Fruit fly (Drosophila melanogaster): ENCODE results near the gene Or10a.

Gene Or10a

DNA sequence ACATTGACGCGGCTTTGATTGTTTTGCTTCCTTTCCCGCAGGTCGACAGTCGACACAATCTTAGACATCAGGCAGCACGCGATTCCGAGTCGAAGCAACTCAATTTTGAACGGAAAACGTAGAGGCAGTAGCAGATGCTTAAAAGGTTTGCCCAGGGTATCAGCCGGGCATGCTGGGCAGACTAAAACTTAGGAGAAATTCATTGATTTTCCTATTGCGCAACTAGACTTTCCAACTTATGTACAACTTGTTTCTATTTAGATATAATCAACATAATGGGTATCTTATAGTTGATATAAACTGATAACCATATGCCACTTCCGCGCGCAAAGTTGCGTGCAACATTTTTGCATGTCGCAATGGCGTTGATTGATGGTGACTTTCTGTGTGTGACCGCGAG is 49.5 kb upstream of the Or10a start (continued):
- TF ChIP-seq CG14050 (GFP tag; IDR thresholded peaks at IDR 0.05): peak; percentile 17; the same call in 1 of the 3 replicates
- no peak for TF ChIP-seq Fer1 (GFP tag; optimal IDR thresholded peaks at IDR 0.05)
- 0 out of 2 replicates have a peak, but pooled peaks have one; percentile 28 for TF ChIP-seq CG14441 (GFP tag; IDR thresholded peaks at IDR 0.05)
- TF ChIP-seq CG17359 (tag; optimal IDR thresholded peaks at IDR 0.05): peak; percentile 27
- no peak for TF ChIP-seq CG9797 (GFP tag; optimal IDR thresholded peaks at IDR 0.05)
- TF ChIP-seq CG6272 (GFP tag; IDR thresholded peaks at IDR 0.05): no peak
- peak; percentile 32 for TF ChIP-seq sens (GFP tag)
- 0 out of 2 replicates have a peak, but pooled peaks have one; percentile 23 for TF ChIP-seq CG32772 (GFP tag; IDR thresholded peaks at IDR 0.05)
- TF ChIP-seq tgo (GFP tag; IDR thresholded peaks at IDR 0.05): peak; percentile 35; the same call in 1 of the 3 replicates
- TF ChIP-seq Rfx (GFP tag; IDR thresholded peaks at IDR 0.05): peak; percentile 55; the same call in 1 of the 2 replicates
- TF ChIP-seq CG10431 (GFP tag; optimal IDR thresholded peaks at IDR 0.05): no peak
- no peak for TF ChIP-seq eve (GFP tag; optimal IDR thresholded peaks at IDR 0.05)
- TF ChIP-seq Med (GFP tag): peak; percentile 81
- 0 out of 3 replicates have a peak, but pooled peaks have one; percentile 28 for TF ChIP-seq CG6175 (GFP tag; IDR thresholded peaks at IDR 0.05)
- TF ChIP-seq Sox102F (GFP tag; optimal IDR thresholded peaks at IDR 0.05): peak; percentile 25
- TF ChIP-seq CG14710 (tag; optimal IDR thresholded peaks at IDR 0.05): no peak
- no peak for TF ChIP-seq CG12299 (tag; optimal IDR thresholded peaks at IDR 0.05)
- peak; percentile 14 for TF ChIP-seq CG7839 (tag; optimal IDR thresholded peaks at IDR 0.05)
- 0 out of 2 replicates have a peak, but pooled peaks have one; percentile 22 for TF ChIP-seq Ada2b (GFP tag; IDR thresholded peaks at IDR 0.05)
- TF ChIP-seq pan (optimal IDR thresholded peaks at IDR 0.05): no peak
- peak in 1 of 2 experiments; percentile 52 for TF ChIP-seq pan (GFP tag; optimal IDR thresholded peaks at IDR 0.05 in 1 of 2, IDR thresholded peaks at IDR 0.05 in 1 of 2)
- TF ChIP-seq tap (tag; optimal IDR thresholded peaks at IDR 0.05): no peak
- TF ChIP-seq ci (GFP tag; IDR thresholded peaks at IDR 0.05): peak; percentile 62; the same call in 2 of the 3 replicates
- peak; percentile 48; the same call in 2 of the 3 replicates for TF ChIP-seq dysf (GFP tag; IDR thresholded peaks at IDR 0.05)
- peak; percentile 45; the same call in 1 of the 2 replicates for TF ChIP-seq CG11247 (GFP tag; IDR thresholded peaks at IDR 0.05)
- TF ChIP-seq CG11504 (tag; optimal IDR thresholded peaks at IDR 0.05): peak; percentile 46
- peak; percentile 2 for TF ChIP-seq Hmr (GFP tag; optimal IDR thresholded peaks at IDR 0.05)
- no peak for TF ChIP-seq exex (tag; optimal IDR thresholded peaks at IDR 0.05)
- TF ChIP-seq Awh (GFP tag; IDR thresholded peaks at IDR 0.05): 0 out of 2 replicates have a peak, but pooled peaks have one; percentile 12
- TF ChIP-seq lilli (GFP tag; optimal IDR thresholded peaks at IDR 0.05): peak; percentile 22
- no peak for TF ChIP-seq Six4 (GFP tag; optimal IDR thresholded peaks at IDR 0.05)
- TF ChIP-seq ab (GFP tag; optimal IDR thresholded peaks at IDR 0.05): no peak
- TF ChIP-seq CG32532 (GFP tag; IDR thresholded peaks at IDR 0.05): 0 out of 2 replicates have a peak, but pooled peaks have one; percentile 44
- TF ChIP-seq CG2678 (tag; optimal IDR thresholded peaks at IDR 0.05): peak; percentile 14
- no peak for TF ChIP-seq CG18619 (GFP tag; optimal IDR thresholded peaks at IDR 0.05)
- peak; percentile 49 for TF ChIP-seq row (GFP tag; IDR thresholded peaks at IDR 0.05)
- TF ChIP-seq Sry-δ (GFP tag; optimal IDR thresholded peaks at IDR 0.05): no peak
- no peak for TF ChIP-seq Doc3 (GFP tag; IDR thresholded peaks at IDR 0.05; ENCODE audit: partially characterized antibody)
- no peak for TF ChIP-seq CG15696 (tag; optimal IDR thresholded peaks at IDR 0.05)
- TF ChIP-seq Abd-B (GFP tag; optimal IDR thresholded peaks at IDR 0.05): no peak
- TF ChIP-seq CG12769 (tag; optimal IDR thresholded peaks at IDR 0.05): peak; percentile 33
- peak; percentile 31; the same call in 1 of the 2 replicates for TF ChIP-seq vvl (GFP tag; IDR thresholded peaks at IDR 0.05)
- peak; percentile 87 for TF ChIP-seq Ets65A (GFP tag)
- peak; percentile 32 for TF ChIP-seq gem (tag; optimal IDR thresholded peaks at IDR 0.05)
- 0 out of 2 replicates have a peak, but pooled peaks have one; percentile 22 for TF ChIP-seq esg (GFP tag; conservative IDR thresholded peaks at IDR 0.05)
- TF ChIP-seq GATAe (GFP tag; conservative IDR thresholded peaks at IDR 0.05): no peak
- no peak for TF ChIP-seq en (GFP tag; optimal IDR thresholded peaks at IDR 0.05)
- TF ChIP-seq D19B (GFP tag; optimal IDR thresholded peaks at IDR 0.05): peak; percentile 51
- no peak for TF ChIP-seq CG9876 (GFP tag; optimal IDR thresholded peaks at IDR 0.05)
- no peak; the same call in 1 of the 2 replicates for TF ChIP-seq CG6689 (GFP tag; IDR thresholded peaks at IDR 0.05)
- peak; percentile 47; the same call in 1 of the 3 replicates for TF ChIP-seq zfh1 (GFP tag; IDR thresholded peaks at IDR 0.05)
